Fruit fly (Drosophila melanogaster) whole organism, embryonic: ENCODE data around the gene eys.
A peak's percentile ranks its signal among the peaks of the same experiment; 100 is the strongest.

Experiments
- Aef1 ChIP-seq: fragments of 200-800 bp; sonication (Bioruptor generic); IDR thresholded peaks from 3 replicates; pipeline ENCODE4 v1.3.6; 2022; ENCODE audit warnings: missing biosample characterization, missing genetic modification characterization
- Antp ChIP-seq: fragments of 200-800 bp; sonication (Bioruptor generic); optimal IDR thresholded peaks from 3 replicates; lab custom pipeline; 2016; ENCODE audit warnings: missing biosample characterization, missing genetic modification characterization
- CG11723 ChIP-seq: fragments of 200-800 bp; sonication (Bioruptor generic); optimal IDR thresholded peaks from 2 replicates; lab custom pipeline; 2017; ENCODE audit warnings: missing biosample characterization, mild to moderate bottlenecking, missing genetic modification characterization
- CG12659 ChIP-seq: fragments of 200-800 bp; sonication (Bioruptor generic); optimal IDR thresholded peaks from 3 replicates; lab custom pipeline; 2017; ENCODE audit warnings: mild to moderate bottlenecking, missing biosample characterization, missing genetic modification reagents, missing genetic modification characterization
- CG14860 ChIP-seq: fragments of 200-800 bp; sonication (Bioruptor generic); IDR thresholded peaks from 3 replicates; pipeline ENCODE4 v1.3.6; 2022; ENCODE audit warnings: missing biosample characterization, missing genetic modification characterization; ENCODE audit not compliant: partially characterized antibody
- CG15073 ChIP-seq: fragments of 200-800 bp; sonication (Bioruptor generic); optimal IDR thresholded peaks from 2 replicates; lab custom pipeline; 2016; ENCODE audit warnings: missing biosample characterization, missing genetic modification characterization
- CG15514 ChIP-seq: fragments of 200-800 bp; sonication (Bioruptor generic); optimal IDR thresholded peaks from 3 replicates; lab custom pipeline; 2017; ENCODE audit warnings: missing biosample characterization, missing genetic modification characterization, mild to moderate bottlenecking, moderate library complexity, missing genetic modification reagents
- CG1603 ChIP-seq: fragments of 200-800 bp; sonication (Bioruptor generic); optimal IDR thresholded peaks from 2 replicates; lab custom pipeline; 2019; ENCODE audit warnings: missing biosample characterization, mild to moderate bottlenecking, missing genetic modification characterization, moderate library complexity
- CG16863 ChIP-seq: fragments of 200-800 bp; sonication (Bioruptor generic); optimal IDR thresholded peaks from 3 replicates; lab custom pipeline; 2016; ENCODE audit warnings: missing biosample characterization, missing genetic modification characterization
- CG17568 ChIP-seq: fragments of 200-800 bp; sonication (Bioruptor generic); optimal IDR thresholded peaks from 2 replicates; lab custom pipeline; 2018; ENCODE audit warnings: missing biosample characterization, mild to moderate bottlenecking, missing genetic modification characterization, moderate library complexity
- CG17802 ChIP-seq: fragments of 200-800 bp; sonication (Bioruptor generic); optimal IDR thresholded peaks from 2 replicates; lab custom pipeline; 2018; ENCODE audit warnings: missing biosample characterization, mild to moderate bottlenecking, missing genetic modification characterization, moderate library complexity
- CG17912 ChIP-seq: fragments of 200-800 bp; sonication (Bioruptor generic); optimal IDR thresholded peaks from 2 replicates; lab custom pipeline; 2018; ENCODE audit warnings: missing biosample characterization, mild to moderate bottlenecking, missing genetic modification characterization
- CG18011 ChIP-seq: fragments of 200-800 bp; sonication (Bioruptor generic); optimal IDR thresholded peaks from 2 replicates; lab custom pipeline; 2017; ENCODE audit warnings: missing biosample characterization, missing genetic modification characterization, mild to moderate bottlenecking, moderate library complexity, missing genotype
- CG18764 ChIP-seq: fragments of 200-800 bp; sonication (Bioruptor generic); optimal IDR thresholded peaks from 3 replicates; lab custom pipeline; 2016; ENCODE audit warnings: missing biosample characterization, missing genetic modification characterization
- CG2120 ChIP-seq: fragments of 200-800 bp; sonication (Bioruptor generic); optimal IDR thresholded peaks from 3 replicates; lab custom pipeline; 2016; ENCODE audit warnings: missing biosample characterization, missing genetic modification characterization
- CG30020 ChIP-seq: fragments of 200-800 bp; optimal IDR thresholded peaks from 2 replicates; lab custom pipeline; 2019; ENCODE audit warnings: missing biosample characterization, mild to moderate bottlenecking, missing genetic modification characterization, moderate library complexity
- CG3726 ChIP-seq: fragments of 200-800 bp; sonication (Bioruptor generic); IDR thresholded peaks from 3 replicates; pipeline ENCODE4, ENCODE4 v1.3.6; 2022; ENCODE audit warnings: missing biosample characterization, missing genetic modification characterization
- CG4404 ChIP-seq: fragments of 200-800 bp; sonication (Bioruptor generic); IDR thresholded peaks from 2 replicates; pipeline ENCODE4 v1.3.6; 2022; ENCODE audit warnings: missing biosample characterization, missing genetic modification characterization
- CG4730 ChIP-seq: fragments of 200-800 bp; sonication (Bioruptor generic); IDR thresholded peaks from 2 replicates; pipeline ENCODE4 v1.3.6; 2022; ENCODE audit warnings: missing biosample characterization, missing genetic modification characterization
- CG6254 ChIP-seq: fragments of 200-800 bp; sonication (Bioruptor generic); optimal IDR thresholded peaks from 3 replicates; lab custom pipeline; 2017; ENCODE audit warnings: mild to moderate bottlenecking, missing biosample characterization, missing genetic modification reagents, missing genetic modification characterization
- CG8281 ChIP-seq: fragments of 200-800 bp; sonication (Bioruptor generic); optimal IDR thresholded peaks from 2 replicates; lab custom pipeline; 2018; ENCODE audit warnings: missing biosample characterization, mild to moderate bottlenecking, missing genetic modification characterization, moderate library complexity
- CTCF ChIP-seq: fragments of 200-800 bp; sonication (Bioruptor generic); optimal IDR thresholded peaks from 2 replicates; lab custom pipeline; 2017; ENCODE audit warnings: missing biosample characterization, mild to moderate bottlenecking, missing genetic modification characterization, moderate library complexity
- CkIIα-i1 ChIP-seq: fragments of 200-800 bp; sonication (Bioruptor generic); IDR thresholded peaks from 2 replicates; pipeline ENCODE4 v1.3.6; 2022; ENCODE audit warnings: missing biosample characterization, missing genetic modification characterization
- CrebB ChIP-seq: fragments of 200-800 bp; sonication (Bioruptor generic); optimal IDR thresholded peaks from 3 replicates; lab custom pipeline; 2018; ENCODE audit warnings: missing biosample characterization, mild to moderate bottlenecking, missing genetic modification characterization
- Dip2 ChIP-seq: fragments of 200-800 bp; sonication (Bioruptor generic); IDR thresholded peaks from 2 replicates; pipeline ENCODE4 v1.3.6; 2022; ENCODE audit warnings: missing biosample characterization, missing genetic modification characterization
- Dp ChIP-seq: fragments of 200-800 bp; sonication (Bioruptor generic); optimal IDR thresholded peaks from 2 replicates; lab custom pipeline; 2018; ENCODE audit warnings: missing biosample characterization, mild to moderate bottlenecking, missing genetic modification characterization, moderate library complexity
- Elba2 ChIP-seq: fragments of 200-800 bp; sonication (Bioruptor generic); optimal IDR thresholded peaks from 3 replicates; lab custom pipeline; 2016; ENCODE audit warnings: missing biosample characterization, missing genetic modification characterization
- HmgZ ChIP-seq: fragments of 200-800 bp; sonication (Bioruptor generic); optimal IDR thresholded peaks from 2 replicates; lab custom pipeline; 2018; ENCODE audit warnings: missing biosample characterization, mild to moderate bottlenecking, missing genetic modification characterization
- Kr ChIP-seq: fragments of 200-800 bp; sonication (Bioruptor generic); optimal IDR thresholded peaks from 2 replicates; lab custom pipeline; 2017; ENCODE audit warnings: missing biosample characterization, mild to moderate bottlenecking, missing genetic modification characterization
- Lpt ChIP-seq: fragments of >200 bp; optimal IDR thresholded peaks from 2 replicates; lab custom pipeline; 2018; ENCODE audit warnings: missing biosample characterization, missing genetic modification characterization
- Med ChIP-seq: fragments of 200-800 bp; sonication (Bioruptor generic); peaks from one replicate; lab custom pipeline; 2016; ENCODE audit warnings: missing biosample characterization, missing genetic modification characterization, mild to moderate bottlenecking, inconsistent platforms, moderate library complexity
- NC2β ChIP-seq: fragments of 200-800 bp; sonication (Bioruptor generic); optimal IDR thresholded peaks from 2 replicates; lab custom pipeline; 2016; ENCODE audit warnings: missing biosample characterization, missing genetic modification characterization
- Ravus ChIP-seq: fragments of 200-800 bp; sonication (Bioruptor generic); IDR thresholded peaks from 2 replicates; pipeline ENCODE4 v1.3.6; 2022; ENCODE audit warnings: missing biosample characterization, missing genetic modification characterization
- ase ChIP-seq: fragments of 200-800 bp; sonication (Bioruptor generic); IDR thresholded peaks from 3 replicates; pipeline ENCODE4 v1.3.6; 2022; ENCODE audit warnings: missing biosample characterization, missing genetic modification characterization
- bcd ChIP-seq: fragments of 200-800 bp; sonication (Bioruptor generic); optimal IDR thresholded peaks from 2 replicates; lab custom pipeline; 2017; ENCODE audit warnings: missing biosample characterization, mild to moderate bottlenecking, missing genetic modification characterization
- bsh ChIP-seq, 2 experiments: fragments of 200-800 bp; sonication (Bioruptor generic); optimal IDR thresholded peaks; 2 replicates each; lab custom pipeline; 2017 to 2018; ENCODE audit warnings: mild to moderate bottlenecking in 2 of 2, missing biosample characterization in 2 of 2, missing genetic modification characterization in 2 of 2, moderate library complexity in 1 of 2
- dysf ChIP-seq: fragments of 200-800 bp; sonication (Bioruptor generic); IDR thresholded peaks from 3 replicates; pipeline ENCODE4 v1.3.6; 2022; ENCODE audit warnings: missing biosample characterization, missing genetic modification characterization
- esg ChIP-seq: fragments of 200-800 bp; sonication (Bioruptor generic); conservative IDR thresholded peaks from 2 replicates; pipeline ENCODE4 v1.3.6; 2022; ENCODE audit warnings: missing biosample characterization, missing genetic modification characterization
- hb ChIP-seq: fragments of 200-800 bp; sonication (Bioruptor generic); IDR thresholded peaks from 3 replicates; pipeline ENCODE4 v1.3.6; 2022; ENCODE audit warnings: missing biosample characterization, missing genetic modification characterization; ENCODE audit not compliant: partially characterized antibody
- hkb ChIP-seq, 2 experiments: fragments of 200-800 bp in 1 of 2; fragments of >200 bp in 1 of 2; sonication (Bioruptor generic) in 1 of 2; IDR thresholded peaks in 1 of 2; optimal IDR thresholded peaks in 1 of 2; 2 replicates each; pipeline versions ENCODE4 v1.3.6 to Lab custom; 2017 to 2022; ENCODE audit warnings: missing biosample characterization in 1 of 2, missing genetic modification characterization in 1 of 2
- kah ChIP-seq: fragments of 200-800 bp; sonication (Bioruptor generic); optimal IDR thresholded peaks from 2 replicates; lab custom pipeline; 2018; ENCODE audit warnings: missing biosample characterization, mild to moderate bottlenecking, missing genetic modification characterization
- odd ChIP-seq: fragments of 200-800 bp; sonication (Bioruptor generic); optimal IDR thresholded peaks from 2 replicates; lab custom pipeline; 2017; ENCODE audit warnings: missing biosample characterization, mild to moderate bottlenecking, missing genetic modification characterization
- repo ChIP-seq: fragments of 200-800 bp; sonication (Bioruptor generic); optimal IDR thresholded peaks from 2 replicates; lab custom pipeline; 2016; ENCODE audit warnings: missing biosample characterization, missing genetic modification characterization
- scrt ChIP-seq: fragments of 200-800 bp; sonication (Bioruptor generic); optimal IDR thresholded peaks from 2 replicates; lab custom pipeline; 2018; ENCODE audit warnings: missing biosample characterization, mild to moderate bottlenecking, missing genetic modification characterization, moderate library complexity
- sisA ChIP-seq: fragments of 200-800 bp; sonication (Bioruptor generic); IDR thresholded peaks from 2 replicates; pipeline ENCODE4 v1.3.6; 2022; ENCODE audit warnings: missing biosample characterization, missing genetic modification characterization
- slbo ChIP-seq: fragments of 200-800 bp; sonication (Bioruptor generic); IDR thresholded peaks from 2 replicates; pipeline ENCODE4 v1.3.6; 2022; ENCODE audit warnings: missing biosample characterization, missing genetic modification characterization
- sob ChIP-seq: fragments of 200-800 bp; sonication (Bioruptor generic); IDR thresholded peaks from 2 replicates; pipeline ENCODE4 v1.3.6; 2022; ENCODE audit warnings: missing biosample characterization, missing genetic modification characterization
- ssp ChIP-seq: fragments of 200-800 bp; sonication (Bioruptor generic); IDR thresholded peaks from 2 replicates; pipeline ENCODE4 v1.3.6; 2022; ENCODE audit warnings: missing biosample characterization, missing genetic modification characterization
- tio ChIP-seq: fragments of 200-800 bp; sonication (Bioruptor generic); optimal IDR thresholded peaks from 2 replicates; lab custom pipeline; 2017; ENCODE audit warnings: missing biosample characterization, missing genetic modification characterization, inconsistent platforms
- tna ChIP-seq: fragments of 200-800 bp; sonication (Bioruptor generic); IDR thresholded peaks from 2 replicates; pipeline ENCODE4 v1.3.6; 2022; ENCODE audit warnings: missing biosample characterization, missing genetic modification characterization; ENCODE audit not compliant: partially characterized antibody
- trh ChIP-seq: fragments of 200-800 bp; sonication (Bioruptor generic); optimal IDR thresholded peaks from 2 replicates; lab custom pipeline; 2016; ENCODE audit warnings: missing biosample characterization, missing genetic modification characterization
- tx ChIP-seq: fragments of 200-800 bp; sonication (Bioruptor generic); optimal IDR thresholded peaks from 2 replicates; lab custom pipeline; 2016; ENCODE audit warnings: missing biosample characterization, missing genetic modification characterization

eys gene

dm6 chr2L:2382971-2383370, 71.5 kb downstream of the eys start, which contains the start of gene PIG-Wa (continued):
- peak; percentile 84 for TF ChIP-seq Med
- TF ChIP-seq hkb (optimal IDR thresholded peaks at IDR 0.05; lab: Kevin White, UChicago): no peak
- TF ChIP-seq hkb (GFP tag; IDR thresholded peaks at IDR 0.05; lab: Robert Waterston, UW): no peak
- no peak for TF ChIP-seq CG30020
- TF ChIP-seq CG2120: no peak
- TF ChIP-seq CG14860 (GFP tag; lab: Robert Waterston, UW): no peak
- TF ChIP-seq Dip2 (GFP tag; lab: Robert Waterston, UW): no peak
- TF ChIP-seq Lpt (GFP tag; lab: Kevin White, UChicago): no peak
- TF ChIP-seq ase (GFP tag; lab: Robert Waterston, UW): no peak
- no peak for TF ChIP-seq CrebB (tag; lab: Kevin White, UChicago)
- TF ChIP-seq tna: no peak
- TF ChIP-seq CG8281 (tag; lab: Kevin White, UChicago): no peak
- TF ChIP-seq CTCF (GFP tag; lab: Kevin White, UChicago): no peak
- TF ChIP-seq Elba2 (GFP tag; lab: Kevin White, UChicago): peak; percentile 82
- no peak for TF ChIP-seq CG3726 (GFP tag; lab: Robert Waterston, UW)
- TF ChIP-seq ssp: no peak
- TF ChIP-seq CG12659 (GFP tag; lab: Kevin White, UChicago): peak; percentile 8
- TF ChIP-seq CG6254 (GFP tag; lab: Kevin White, UChicago): no peak
- no peak for TF ChIP-seq tio
- TF ChIP-seq CG1603: peak; percentile 56
- TF ChIP-seq dysf (GFP tag; lab: Robert Waterston, UW): no peak
- TF ChIP-seq HmgZ (tag; lab: Kevin White, UChicago): peak; percentile 13
- TF ChIP-seq odd (GFP tag; lab: Kevin White, UChicago): no peak
- TF ChIP-seq CG15073 (GFP tag; lab: Kevin White, UChicago): no peak
- TF ChIP-seq bcd: no peak
- no peak for TF ChIP-seq sisA (GFP tag; lab: Robert Waterston, UW)
- no peak for TF ChIP-seq Ravus
- no peak; the same call in 1 of the 2 replicates for TF ChIP-seq sob (GFP tag; lab: Robert Waterston, UW)
- no peak for TF ChIP-seq CG16863
- TF ChIP-seq CkIIα-i1 (GFP tag; lab: Robert Waterston, UW): no peak
- TF ChIP-seq repo (GFP tag; lab: Kevin White, UChicago): no peak
- TF ChIP-seq CG17912 (GFP tag; lab: Kevin White, UChicago): no peak
- TF ChIP-seq CG4404 (GFP tag; lab: Robert Waterston, UW): no peak
- no peak for TF ChIP-seq Antp (GFP tag; lab: Kevin White, UChicago)
- peak; percentile 91 for TF ChIP-seq Dp
- no peak for TF ChIP-seq scrt (GFP tag; lab: Kevin White, UChicago)
- no peak for TF ChIP-seq trh (GFP tag; lab: Kevin White, UChicago)
- TF ChIP-seq hb (GFP tag; lab: Robert Waterston, UW): no peak
- no peak for TF ChIP-seq tx
- TF ChIP-seq CG17568 (GFP tag; lab: Kevin White, UChicago): no peak
- peak; percentile 98 for TF ChIP-seq CG18011 (GFP tag; lab: Kevin White, UChicago)
- no peak for TF ChIP-seq kah
- no peak for TF ChIP-seq CG11723 (GFP tag; lab: Kevin White, UChicago)
- TF ChIP-seq bsh (GFP tag; optimal IDR thresholded peaks at IDR 0.05; lab: Kevin White, UChicago): no peak
- no peak for TF ChIP-seq esg (GFP tag; lab: Robert Waterston, UW)
- TF ChIP-seq CG15514: peak; percentile 17
- no peak for TF ChIP-seq Kr
- TF ChIP-seq CG18764 (GFP tag; lab: Kevin White, UChicago): no peak
- no peak for TF ChIP-seq CG17802 (tag; lab: Kevin White, UChicago)
- TF ChIP-seq slbo (GFP tag; lab: Robert Waterston, UW): no peak
- peak; percentile 5 for TF ChIP-seq NC2β (GFP tag; lab: Kevin White, UChicago)
- no peak for TF ChIP-seq CG4730
- no peak for TF ChIP-seq Aef1
